Worm (Caenorhabditis elegans): Measurements from ENCODE around the gene nas-12.

- TF ChIP-seq dao-5 (tag; optimal IDR thresholded peaks at IDR 0.05) (no peak), W03F9.2 (tag; optimal IDR thresholded peaks at IDR 0.05) (no peak), him-1 (tag; optimal IDR thresholded peaks at IDR 0.05) (no peak)
Observed at ce11 chrIV:10180133-10180749, 43.6 kb upstream of the nas-12 start, which contains the start of gene gta-1.
